Worm (Caenorhabditis elegans) whole organism, midembryonic: Measurements from ENCODE around the gene H04D03.2.

Experiments used
- klf-2 ChIP-seq: fragments of 200-800 bp; sonication (Bioruptor generic); conservative IDR thresholded peaks from 2 replicates; pipeline ENCODE4 v1.3.6; 2022; ENCODE audit warnings: missing genetic modification reagents, missing genetic modification characterization, missing compliant biosample characterization
- ztf-23 ChIP-seq: fragments of 200-800 bp; sonication (Bioruptor generic); IDR thresholded peaks from 2 replicates; pipeline ENCODE4 v1.3.6; 2022; ENCODE audit warnings: missing genetic modification reagents, missing genetic modification characterization, missing compliant biosample characterization

- no peak for TF ChIP-seq klf-2 (GFP tag; lab: Robert Waterston, UW)
- no peak for TF ChIP-seq ztf-23 (GFP tag; lab: Robert Waterston, UW)
These were observed 27.4 kb upstream of the H04D03.2 start, which contains the start of gene D2045.5 for ce11 chrIII:10469574-10470055.
